Worm (Caenorhabditis elegans) whole organism, L1 larva: Measurements from ENCODE around the gene puf-9.

Source experiments
- C34B4.2 ChIP-seq: sonication (generic microtip); optimal IDR thresholded peaks from 2 replicates; lab custom pipeline; 2017; ENCODE audit warnings: mild to moderate bottlenecking, missing genetic modification characterization, missing compliant biosample characterization
- ama-1 ChIP-seq: fragments of 150-350 bp; optimal IDR thresholded peaks from 2 replicates; lab custom pipeline; 2014
- blmp-1 ChIP-seq: fragments of 150-350 bp; optimal IDR thresholded peaks from 2 replicates; lab custom pipeline; 2014; ENCODE audit warnings: missing biosample characterization, missing genetic modification characterization
- ceh-88 ChIP-seq: fragments of 200-800 bp; sonication (Bioruptor generic); IDR thresholded peaks from 2 replicates; pipeline ENCODE4 v1.3.6; 2022; ENCODE audit warnings: missing genetic modification characterization, missing compliant biosample characterization
- ces-1 ChIP-seq: fragments of 150-350 bp; optimal IDR thresholded peaks from 2 replicates; lab custom pipeline; 2014; ENCODE audit warnings: missing biosample characterization, missing genetic modification reagents, missing genetic modification characterization
- efl-1 ChIP-seq, 4 experiments: fragments of 150-350 bp; optimal IDR thresholded peaks in 3 of 4; peaks in 1 of 4; 1 replicate in 1 of 4; 2 replicates in 3 of 4; lab custom pipeline; 2014; ENCODE audit warnings: missing biosample characterization in 2 of 4, missing genetic modification characterization in 2 of 4, missing genetic modification reagents in 2 of 4
- efl-3 ChIP-seq: fragments of 200-800 bp; sonication (Bioruptor generic); optimal IDR thresholded peaks from 2 replicates; lab custom pipeline; 2018; ENCODE audit warnings: mild to moderate bottlenecking, missing genetic modification characterization, missing compliant biosample characterization
- egl-13 ChIP-seq: sonication (generic microtip); optimal IDR thresholded peaks from 2 replicates; lab custom pipeline; 2016; ENCODE audit warnings: missing genotype, missing genetic modification reagents, missing genetic modification characterization, missing compliant biosample characterization
- elt-3 ChIP-seq, 6 experiments: fragments of 150-350 bp in 1 of 6; sonication (generic microtip); optimal IDR thresholded peaks; 2 replicates each; lab custom pipeline; 2017 to 2018; ENCODE audit warnings: missing biosample characterization in 6 of 6, missing genetic modification characterization in 6 of 6, inconsistent platforms in 1 of 6
- fkh-8 ChIP-seq: sonication (generic microtip); optimal IDR thresholded peaks from 2 replicates; lab custom pipeline; 2016; ENCODE audit warnings: mild to moderate bottlenecking, missing genetic modification characterization, missing compliant biosample characterization
- hlh-4 ChIP-seq: sonication (generic microtip); optimal IDR thresholded peaks from 2 replicates; lab custom pipeline; 2016; ENCODE audit warnings: mild to moderate bottlenecking, missing genetic modification characterization, missing compliant biosample characterization
- irx-1 ChIP-seq: sonication (generic microtip); optimal IDR thresholded peaks from 2 replicates; lab custom pipeline; 2016; ENCODE audit warnings: missing genetic modification characterization, missing compliant biosample characterization
- lin-14 ChIP-seq: fragments of 200-800 bp; sonication (Bioruptor generic); optimal IDR thresholded peaks from 2 replicates; lab custom pipeline; 2018; ENCODE audit warnings: mild to moderate bottlenecking, missing genetic modification characterization, moderate library complexity, missing compliant biosample characterization
- nhr-19 ChIP-seq: fragments of 200-800 bp; sonication (Bioruptor generic); conservative IDR thresholded peaks from 2 replicates; pipeline ENCODE4 v1.3.6; 2022; ENCODE audit warnings: missing genetic modification characterization, missing compliant biosample characterization
- nhr-20 ChIP-seq: sonication (generic microtip); optimal IDR thresholded peaks from 2 replicates; lab custom pipeline; 2016; ENCODE audit warnings: mild to moderate bottlenecking, missing genetic modification characterization, missing compliant biosample characterization
- nhr-28 ChIP-seq: fragments of 150-350 bp; optimal IDR thresholded peaks from 2 replicates; lab custom pipeline; 2014; ENCODE audit warnings: missing biosample characterization, missing genetic modification characterization
- nhr-47 ChIP-seq: sonication (generic microtip); optimal IDR thresholded peaks from 2 replicates; lab custom pipeline; 2016; ENCODE audit warnings: mild to moderate bottlenecking, missing genetic modification characterization, moderate library complexity, missing compliant biosample characterization
- nhr-71 ChIP-seq: sonication (generic microtip); optimal IDR thresholded peaks from 2 replicates; lab custom pipeline; 2016; ENCODE audit warnings: mild to moderate bottlenecking, missing genetic modification characterization, moderate library complexity, missing compliant biosample characterization
- nhr-76 ChIP-seq: sonication (generic microtip); optimal IDR thresholded peaks from 2 replicates; lab custom pipeline; 2017; ENCODE audit warnings: missing biosample characterization, missing genetic modification characterization
- nhr-77 ChIP-seq: fragments of 150-350 bp; optimal IDR thresholded peaks from 2 replicates; lab custom pipeline; 2014; ENCODE audit warnings: missing biosample characterization, missing genetic modification characterization
- nhr-85 ChIP-seq: sonication (generic microtip); peaks from one replicate; lab custom pipeline; 2016; ENCODE audit warnings: missing genetic modification characterization, inconsistent platforms, missing compliant biosample characterization
- nhr-90 ChIP-seq: sonication (generic microtip); optimal IDR thresholded peaks from 2 replicates; lab custom pipeline; 2016; ENCODE audit warnings: mild to moderate bottlenecking, missing genetic modification characterization, missing compliant biosample characterization; ENCODE audit not compliant: poor library complexity
- pag-3 ChIP-seq: sonication (generic microtip); optimal IDR thresholded peaks from 2 replicates; lab custom pipeline; 2017; ENCODE audit warnings: missing genetic modification characterization, mild to moderate bottlenecking, missing compliant biosample characterization, antibody characterized with exemption, borderline replicate concordance; ENCODE audit not compliant: insufficient read depth
- pax-3 ChIP-seq: fragments of 200-800 bp; sonication (Bioruptor generic); optimal IDR thresholded peaks from 2 replicates; lab custom pipeline; 2018; ENCODE audit warnings: mild to moderate bottlenecking, missing genetic modification characterization, moderate library complexity, missing compliant biosample characterization
- pqm-1 ChIP-seq: sonication (generic microtip); optimal IDR thresholded peaks from 3 replicates; lab custom pipeline; 2017; ENCODE audit warnings: missing biosample characterization, missing genetic modification characterization
- rnt-1 ChIP-seq: sonication (generic microtip); optimal IDR thresholded peaks from 2 replicates; lab custom pipeline; 2016; ENCODE audit warnings: mild to moderate bottlenecking, missing genetic modification characterization, moderate library complexity, missing compliant biosample characterization
- snpc-4 ChIP-seq: fragments of 150-350 bp; optimal IDR thresholded peaks from 2 replicates; lab custom pipeline; 2014; ENCODE audit warnings: missing biosample characterization, missing genetic modification characterization
- snu-23 ChIP-seq: sonication (generic microtip); optimal IDR thresholded peaks from 2 replicates; lab custom pipeline; 2016; ENCODE audit warnings: missing genetic modification characterization, missing compliant biosample characterization
- sox-4 ChIP-seq: sonication (generic microtip); optimal IDR thresholded peaks from 2 replicates; lab custom pipeline; 2016; ENCODE audit warnings: missing genetic modification characterization, missing compliant biosample characterization
- sup-37 ChIP-seq: fragments of 200-800 bp; sonication (Bioruptor generic); optimal IDR thresholded peaks from 2 replicates; lab custom pipeline; 2018; ENCODE audit warnings: mild to moderate bottlenecking, missing genetic modification characterization, missing compliant biosample characterization
- unc-130 ChIP-seq: fragments of 150-350 bp; optimal IDR thresholded peaks from 2 replicates; lab custom pipeline; 2017; ENCODE audit warnings: missing biosample characterization, missing genetic modification characterization, inconsistent platforms
- unc-30 ChIP-seq: sonication (generic microtip); optimal IDR thresholded peaks from 2 replicates; lab custom pipeline; 2017; ENCODE audit warnings: missing biosample characterization, missing genetic modification characterization
- xbp-1 ChIP-seq: sonication (generic microtip); optimal IDR thresholded peaks from 2 replicates; lab custom pipeline; 2016; ENCODE audit warnings: missing genetic modification characterization, missing compliant biosample characterization
- zip-4 ChIP-seq: fragments of 200-800 bp; sonication (Bioruptor generic); optimal IDR thresholded peaks from 2 replicates; lab custom pipeline; 2018; ENCODE audit warnings: mild to moderate bottlenecking, missing genetic modification characterization, moderate library complexity, missing compliant biosample characterization

The puf-9 gene

ce11 chrX:5848703-5849102 lies 7.3 kb downstream of the puf-9 start, which contains the start of gene atat-2:
Gene atat-2, plus strand, starts transcription at chrX:5849100.
- TF ChIP-seq efl-1 (optimal IDR thresholded peaks at IDR 0.05; lab: Kevin White, UChicago) = no peak
- TF ChIP-seq efl-1 (GFP tag; optimal IDR thresholded peaks at IDR 0.05 in 1 of 2; lab: Kevin White, UChicago) = peak in 1 of 2 experiments; percentile 36
- peak; percentile 70 for TF ChIP-seq blmp-1
- TF ChIP-seq nhr-76 (tag; lab: Kevin White, UChicago) = no peak
- no peak for TF ChIP-seq zip-4
- TF ChIP-seq lin-14 (GFP tag; lab: Kevin White, UChicago) = peak; percentile 60
- no peak for TF ChIP-seq sox-4
- peak in 1 of 6 experiments; percentile 24 for TF ChIP-seq elt-3 (tag; optimal IDR thresholded peaks at IDR 0.05; lab: Kevin White, UChicago)
- no peak for TF ChIP-seq pag-3 (tag; lab: Kevin White, UChicago)
- no peak for TF ChIP-seq ces-1 (GFP tag; lab: Kevin White, UChicago)
- no peak for TF ChIP-seq ceh-88
- peak; percentile 37 for TF ChIP-seq snu-23 (GFP tag; lab: Kevin White, UChicago)

ce11 chrX:5850472-5850871 lies 9.1 kb downstream of the puf-9 start:
- peak; percentile 26; the same call in 1 of the 2 replicates for TF ChIP-seq nhr-19 (GFP tag; lab: Robert Waterston, UW)
- peak; percentile 43 for TF ChIP-seq nhr-71 (tag; lab: Kevin White, UChicago)
- no peak for TF ChIP-seq nhr-76 (tag; lab: Kevin White, UChicago)
- no peak for TF ChIP-seq nhr-20 (tag; lab: Kevin White, UChicago)
- TF ChIP-seq nhr-77 (tag; lab: Kevin White, UChicago) = no peak
- peak; percentile 24 for TF ChIP-seq nhr-47 (tag; lab: Kevin White, UChicago)
- TF ChIP-seq irx-1 = no peak
- peak; percentile 91 for TF ChIP-seq snpc-4 (tag; lab: Kevin White, UChicago)
- TF ChIP-seq xbp-1 (tag; lab: Kevin White, UChicago) = peak; percentile 2
- no peak for TF ChIP-seq lin-14 (GFP tag; lab: Kevin White, UChicago)
- no peak for TF ChIP-seq fkh-8
- no peak for TF ChIP-seq ama-1 (lab: Kevin White, UChicago)
- no peak for TF ChIP-seq unc-130 (tag; lab: Kevin White, UChicago)
- TF ChIP-seq nhr-85 (tag; lab: Kevin White, UChicago) = peak; percentile 4
- peak; percentile 23 for TF ChIP-seq rnt-1 (tag; lab: Kevin White, UChicago)

- no peak for TF ChIP-seq efl-1 (optimal IDR thresholded peaks at IDR 0.05; lab: Kevin White, UChicago)
- TF ChIP-seq efl-1 (GFP tag; optimal IDR thresholded peaks at IDR 0.05 in 1 of 2; lab: Kevin White, UChicago) = peak in 1 of 2 experiments; percentile 39
- TF ChIP-seq sup-37 (GFP tag; lab: Kevin White, UChicago) = no peak
These were observed 10.7 kb downstream of the puf-9 start for ce11 chrX:5852113-5852512.

ce11 chrX:5854163-5854451 lies 12.7 kb downstream of the puf-9 start, which contains the start of gene hog-1:
Gene hog-1, minus strand, starts transcription at chrX:5854263.
- TF ChIP-seq xbp-1 (tag; lab: Kevin White, UChicago) = no peak
- no peak for TF ChIP-seq nhr-28 (tag; lab: Kevin White, UChicago)
- TF ChIP-seq nhr-76 (tag; lab: Kevin White, UChicago) = no peak
- TF ChIP-seq hlh-4 (tag; lab: Kevin White, UChicago) = no peak
- TF ChIP-seq ama-1 (lab: Kevin White, UChicago) = no peak
- no peak for TF ChIP-seq unc-30
- no peak for TF ChIP-seq blmp-1
- TF ChIP-seq efl-3 (GFP tag; lab: Kevin White, UChicago) = no peak
- no peak for TF ChIP-seq egl-13 (tag; lab: Kevin White, UChicago)
- TF ChIP-seq ces-1 (GFP tag; lab: Kevin White, UChicago) = no peak
- TF ChIP-seq pqm-1 (tag; lab: Kevin White, UChicago) = no peak
- no peak for TF ChIP-seq pax-3 (tag; lab: Kevin White, UChicago)
- TF ChIP-seq C34B4.2 = no peak
- TF ChIP-seq nhr-90 (tag; lab: Kevin White, UChicago) = no peak
